Fruit fly (Drosophila melanogaster) whole organism, prepupa: ENCODE measurements around the gene Mi-2.
A peak's percentile ranks its signal among the peaks of the same experiment; 100 is the strongest.

Experiments
- Blimp-1 ChIP-seq: fragments of 200-800 bp; sonication (Bioruptor generic); optimal IDR thresholded peaks from 3 replicates; lab custom pipeline; 2017; ENCODE audit warnings: missing biosample characterization, missing genetic modification characterization, mild to moderate bottlenecking, moderate library complexity, missing genetic modification reagents
- CG10631 ChIP-seq: fragments of 200-800 bp; sonication (Bioruptor generic); optimal IDR thresholded peaks from 2 replicates; lab custom pipeline; 2016; ENCODE audit warnings: missing biosample characterization, missing genetic modification characterization
- CG10669 ChIP-seq: fragments of 200-800 bp; sonication (Bioruptor generic); optimal IDR thresholded peaks from 3 replicates; lab custom pipeline; 2018; ENCODE audit warnings: missing biosample characterization, mild to moderate bottlenecking, missing genetic modification characterization, moderate library complexity
- CG11902 ChIP-seq: fragments of 200-800 bp; sonication (Bioruptor generic); optimal IDR thresholded peaks from 3 replicates; lab custom pipeline; 2016; ENCODE audit warnings: missing biosample characterization, missing genetic modification characterization
- CG15336 ChIP-seq: fragments of 200-800 bp; sonication (Bioruptor generic); IDR thresholded peaks from 2 replicates; pipeline ENCODE4 v1.3.6; 2022; ENCODE audit warnings: missing biosample characterization, missing genetic modification characterization
- CG1621 ChIP-seq: fragments of 200-800 bp; sonication (Bioruptor generic); optimal IDR thresholded peaks from 3 replicates; lab custom pipeline; 2018; ENCODE audit warnings: missing biosample characterization, mild to moderate bottlenecking, missing genetic modification characterization
- CG3032 ChIP-seq: fragments of 200-800 bp; optimal IDR thresholded peaks from 2 replicates; lab custom pipeline; 2019; ENCODE audit warnings: missing biosample characterization, mild to moderate bottlenecking, missing genetic modification characterization, moderate library complexity
- CG31627 ChIP-seq: fragments of 200-800 bp; sonication (Bioruptor generic); optimal IDR thresholded peaks from 3 replicates; lab custom pipeline; 2016; ENCODE audit warnings: missing biosample characterization, missing genetic modification characterization
- CG34406 ChIP-seq: fragments of 200-800 bp; sonication (Bioruptor generic); optimal IDR thresholded peaks from 3 replicates; lab custom pipeline; 2016; ENCODE audit warnings: missing biosample characterization, missing genetic modification characterization
- CG3919 ChIP-seq: fragments of 200-800 bp; sonication (Bioruptor generic); optimal IDR thresholded peaks from 3 replicates; lab custom pipeline; 2016; ENCODE audit warnings: missing biosample characterization, missing genetic modification characterization
- CG4318 ChIP-seq: fragments of 200-800 bp; sonication (Bioruptor generic); optimal IDR thresholded peaks from 3 replicates; lab custom pipeline; 2017; ENCODE audit warnings: missing biosample characterization, mild to moderate bottlenecking, missing genetic modification characterization
- CG6163 ChIP-seq: fragments of 200-800 bp; sonication (Bioruptor generic); IDR thresholded peaks from 3 replicates; pipeline ENCODE4 v1.3.6; 2022; ENCODE audit warnings: missing biosample characterization, missing genetic modification characterization
- CG6276 ChIP-seq: fragments of 200-800 bp; sonication (Bioruptor generic); optimal IDR thresholded peaks from 2 replicates; lab custom pipeline; 2017; ENCODE audit warnings: missing biosample characterization, mild to moderate bottlenecking, missing genetic modification characterization
- CG6792 ChIP-seq: fragments of 200-800 bp; sonication (Bioruptor generic); optimal IDR thresholded peaks from 3 replicates; lab custom pipeline; 2016; ENCODE audit warnings: missing biosample characterization, missing genetic modification characterization
- CG6808 ChIP-seq: fragments of 200-800 bp; sonication (Bioruptor generic); optimal IDR thresholded peaks from 3 replicates; lab custom pipeline; 2017; ENCODE audit warnings: missing biosample characterization, missing genetic modification characterization, mild to moderate bottlenecking, moderate library complexity, missing genetic modification reagents
- CG6854 ChIP-seq: fragments of 200-800 bp; sonication (Bioruptor generic); optimal IDR thresholded peaks from 2 replicates; lab custom pipeline; 2017; ENCODE audit warnings: missing biosample characterization, mild to moderate bottlenecking, missing genetic modification characterization
- CG8319 ChIP-seq: fragments of 200-800 bp; sonication (Bioruptor generic); optimal IDR thresholded peaks from 3 replicates; lab custom pipeline; 2016; ENCODE audit warnings: missing biosample characterization, missing genetic modification characterization
- CG8632 ChIP-seq: fragments of 200-800 bp; sonication (Bioruptor generic); optimal IDR thresholded peaks from 3 replicates; lab custom pipeline; 2016; ENCODE audit warnings: missing biosample characterization, missing genetic modification characterization
- Eip75B ChIP-seq: fragments of 200-800 bp; sonication (Bioruptor generic); optimal IDR thresholded peaks from 3 replicates; lab custom pipeline; 2016; ENCODE audit warnings: missing biosample characterization, missing genetic modification characterization
- Eip78C ChIP-seq: fragments of 200-800 bp; sonication (Bioruptor generic); peaks from one replicate; lab custom pipeline; 2016; ENCODE audit warnings: missing biosample characterization, missing genetic modification characterization
- Eip93F ChIP-seq: fragments of 200-800 bp; sonication (Bioruptor generic); optimal IDR thresholded peaks from 2 replicates; lab custom pipeline; 2016; ENCODE audit warnings: missing biosample characterization, mild to moderate bottlenecking, missing genetic modification characterization
- Hr38 ChIP-seq: sonication (Bioruptor generic); optimal IDR thresholded peaks from 2 replicates; lab custom pipeline; 2016; ENCODE audit warnings: missing biosample characterization, missing genetic modification characterization
- Hr39 ChIP-seq: fragments of 200-800 bp; sonication (Bioruptor generic); optimal IDR thresholded peaks from 2 replicates; lab custom pipeline; 2016; ENCODE audit warnings: missing biosample characterization, missing genetic modification characterization
- Hr4 ChIP-seq: fragments of 200-800 bp; sonication (Bioruptor generic); optimal IDR thresholded peaks from 3 replicates; lab custom pipeline; 2016; ENCODE audit warnings: missing biosample characterization, missing genetic modification characterization
- Lpt ChIP-seq: fragments of 200-800 bp; sonication (Bioruptor generic); optimal IDR thresholded peaks from 3 replicates; lab custom pipeline; 2016; ENCODE audit warnings: missing biosample characterization, missing genetic modification characterization
- Met ChIP-seq: fragments of 200-800 bp; sonication (Bioruptor generic); optimal IDR thresholded peaks from 3 replicates; lab custom pipeline; 2016; ENCODE audit warnings: missing biosample characterization, missing genetic modification characterization
- OdsH ChIP-seq: fragments of 200-800 bp; sonication (Bioruptor generic); optimal IDR thresholded peaks from 3 replicates; lab custom pipeline; 2016; ENCODE audit warnings: missing biosample characterization, missing genetic modification characterization
- Sox102F ChIP-seq: fragments of 200-800 bp; sonication (Bioruptor generic); optimal IDR thresholded peaks from 2 replicates; lab custom pipeline; 2016; ENCODE audit warnings: missing biosample characterization, mild to moderate bottlenecking, missing genetic modification characterization
- Sox14 ChIP-seq: fragments of 200-800 bp; sonication (Bioruptor generic); optimal IDR thresholded peaks from 3 replicates; lab custom pipeline; 2016; ENCODE audit warnings: missing biosample characterization, missing genetic modification characterization
- Sox15 ChIP-seq: fragments of 200-800 bp; sonication (Bioruptor generic); optimal IDR thresholded peaks from 3 replicates; lab custom pipeline; 2016; ENCODE audit warnings: missing biosample characterization, missing genetic modification characterization
- achi ChIP-seq: fragments of 200-800 bp; sonication (Bioruptor generic); optimal IDR thresholded peaks from 3 replicates; lab custom pipeline; 2016; ENCODE audit warnings: missing biosample characterization, missing genetic modification characterization
- acj6 ChIP-seq: fragments of 200-800 bp; sonication (Bioruptor generic); optimal IDR thresholded peaks from 3 replicates; lab custom pipeline; 2016; ENCODE audit warnings: missing biosample characterization, missing genetic modification characterization
- cyc ChIP-seq: fragments of 200-800 bp; sonication (Bioruptor generic); optimal IDR thresholded peaks from 3 replicates; lab custom pipeline; 2016; ENCODE audit warnings: missing biosample characterization, missing genetic modification characterization
- dac ChIP-seq: fragments of 200-800 bp; sonication (Bioruptor generic); optimal IDR thresholded peaks from 2 replicates; lab custom pipeline; 2017; ENCODE audit warnings: missing biosample characterization, mild to moderate bottlenecking, missing genetic modification characterization
- dsx ChIP-seq: fragments of 200-800 bp; optimal IDR thresholded peaks from 3 replicates; lab custom pipeline; 2019; ENCODE audit warnings: missing biosample characterization, mild to moderate bottlenecking, missing genetic modification characterization, moderate library complexity; ENCODE audit not compliant: poor library complexity, severe bottlenecking
- eg ChIP-seq: fragments of 200-800 bp; sonication (Bioruptor generic); IDR thresholded peaks from 3 replicates; pipeline ENCODE4 v1.3.6; 2022; ENCODE audit warnings: missing biosample characterization, missing genetic modification characterization
- esn ChIP-seq: fragments of 200-800 bp; sonication (Bioruptor generic); optimal IDR thresholded peaks from 2 replicates; lab custom pipeline; 2016; ENCODE audit warnings: missing biosample characterization, mild to moderate bottlenecking, missing genetic modification characterization, moderate library complexity
- fd59A ChIP-seq: fragments of 200-800 bp; sonication (Bioruptor generic); optimal IDR thresholded peaks from 2 replicates; lab custom pipeline; 2017; ENCODE audit warnings: missing biosample characterization, mild to moderate bottlenecking, missing genetic modification characterization, missing genetic modification reagents
- fd85E ChIP-seq: fragments of 200-800 bp; sonication (Bioruptor generic); optimal IDR thresholded peaks from 3 replicates; lab custom pipeline; 2016; ENCODE audit warnings: missing biosample characterization, missing genetic modification characterization
- fkh ChIP-seq: fragments of 200-800 bp; sonication (Bioruptor generic); optimal IDR thresholded peaks from 3 replicates; lab custom pipeline; 2017; ENCODE audit warnings: missing biosample characterization, mild to moderate bottlenecking, missing genetic modification characterization, moderate library complexity
- lz ChIP-seq: fragments of 200-800 bp; sonication (Bioruptor generic); optimal IDR thresholded peaks from 3 replicates; lab custom pipeline; 2016; ENCODE audit warnings: missing biosample characterization, missing genetic modification characterization
- net ChIP-seq: fragments of 200-800 bp; sonication (Bioruptor generic); optimal IDR thresholded peaks from 3 replicates; lab custom pipeline; 2016; ENCODE audit warnings: missing biosample characterization, missing genetic modification characterization
- pdm3 ChIP-seq: fragments of 200-800 bp; sonication (Bioruptor generic); optimal IDR thresholded peaks from 3 replicates; lab custom pipeline; 2016; ENCODE audit warnings: missing biosample characterization, missing genetic modification characterization
- ss ChIP-seq, 2 experiments: fragments of 200-800 bp; sonication (Bioruptor generic); optimal IDR thresholded peaks; 2 replicates in 1 of 2; 3 replicates in 1 of 2; lab custom pipeline; 2017 to 2018; ENCODE audit warnings: mild to moderate bottlenecking in 2 of 2, missing biosample characterization in 2 of 2, missing genetic modification characterization in 2 of 2, moderate library complexity in 1 of 2
- svp ChIP-seq: fragments of 200-800 bp; sonication (Bioruptor generic); peaks from one replicate; lab custom pipeline; 2016; ENCODE audit warnings: missing biosample characterization, missing genetic modification characterization
- topi ChIP-seq: fragments of 200-800 bp; sonication (Bioruptor generic); optimal IDR thresholded peaks from 3 replicates; lab custom pipeline; 2016; ENCODE audit warnings: missing biosample characterization, missing genetic modification characterization
- vri ChIP-seq: fragments of 200-800 bp; sonication (Bioruptor generic); optimal IDR thresholded peaks from 3 replicates; lab custom pipeline; 2016; ENCODE audit warnings: missing biosample characterization, mild to moderate bottlenecking, missing genetic modification characterization

The Mi-2 gene

DNA sequence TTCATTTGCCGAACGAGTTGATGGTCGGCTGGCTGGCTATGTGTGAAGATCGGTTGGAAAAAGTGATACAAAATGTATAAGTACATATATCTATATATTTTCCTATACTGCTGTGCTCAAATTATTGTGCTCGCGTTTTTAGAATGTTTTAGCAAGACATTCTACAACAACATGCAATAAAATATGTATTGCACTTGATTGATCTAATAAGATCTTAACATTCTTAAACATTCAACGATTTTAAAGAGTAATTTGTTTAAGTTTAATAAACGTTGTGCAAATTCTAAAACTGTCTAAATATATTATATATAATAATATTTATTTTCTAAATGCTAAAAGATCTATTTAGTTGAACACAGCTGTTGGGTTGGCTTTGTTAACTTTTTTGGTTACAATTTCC is 30.3 kb upstream of the Mi-2 start:
- no peak for TF ChIP-seq CG10669 (GFP tag; lab: Kevin White, UChicago)
- no peak for TF ChIP-seq Blimp-1 (GFP tag; lab: Kevin White, UChicago)
- no peak for TF ChIP-seq achi (GFP tag; lab: Kevin White, UChicago)
- no peak for TF ChIP-seq acj6 (GFP tag; lab: Kevin White, UChicago)
- no peak for TF ChIP-seq pdm3
- TF ChIP-seq Sox14 (GFP tag; lab: Kevin White, UChicago): no peak
- TF ChIP-seq CG31627: no peak
- TF ChIP-seq fd59A (GFP tag; lab: Kevin White, UChicago): no peak
- no peak for TF ChIP-seq esn (GFP tag; lab: Kevin White, UChicago)

DNA sequence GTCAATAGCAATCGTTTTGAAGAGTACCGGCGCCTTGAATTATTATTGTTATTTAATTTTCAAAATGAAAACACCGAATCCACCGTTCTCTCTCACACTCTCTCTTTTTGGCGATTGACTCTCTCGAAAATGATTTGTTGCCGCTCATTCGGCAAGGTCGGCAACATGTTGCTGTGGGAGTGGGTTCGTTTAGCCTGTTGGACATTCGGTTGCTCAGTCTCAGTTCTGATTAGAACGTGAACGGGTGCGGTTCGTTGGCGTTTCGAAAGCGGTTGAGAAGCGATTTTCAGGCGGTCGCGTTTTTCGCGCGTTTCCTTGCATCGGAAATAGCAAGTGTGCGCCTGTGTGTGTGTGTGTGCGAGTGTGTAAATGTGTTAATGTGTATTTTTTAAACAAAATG is 29.0 kb upstream of the Mi-2 start, which contains the start of gene Ac76E:
Ac76E (plus strand) TSS at position 264 of the 400 bp plus-strand sequence.
- TF ChIP-seq Eip78C (GFP tag; lab: Kevin White, UChicago) (peak; percentile 40), dac (no peak), CG15336 (0 out of 2 replicates have a peak, but pooled peaks have one; percentile 24), fkh (GFP tag; lab: Kevin White, UChicago) (peak; percentile 13), vri (GFP tag; lab: Kevin White, UChicago) (peak; percentile 27), CG6792 (GFP tag; lab: Kevin White, UChicago) (no peak), Hr39 (GFP tag; lab: Kevin White, UChicago) (peak; percentile 54), esn (GFP tag; lab: Kevin White, UChicago) (no peak)
- TF ChIP-seq, all 60 proteins: peak for 5

DNA sequence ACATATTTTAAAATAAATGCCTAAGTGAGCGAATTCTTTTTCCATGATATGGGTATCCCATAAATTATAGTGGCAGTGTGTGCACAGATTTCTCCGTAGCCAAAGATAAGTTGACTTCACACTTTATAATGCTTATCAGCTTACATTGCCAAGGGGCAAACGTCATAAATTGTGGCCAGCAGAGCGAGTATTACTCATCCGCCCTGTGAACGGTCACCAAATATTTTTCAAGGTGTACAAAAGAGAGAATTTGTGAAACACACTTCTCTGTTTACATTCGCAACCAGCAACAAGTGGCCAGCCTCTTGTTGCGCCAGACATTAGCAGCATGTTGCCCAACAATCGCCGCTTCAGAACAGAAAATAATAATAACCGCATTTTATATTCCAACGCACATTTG is 22.9 kb upstream of the Mi-2 start:
- TF ChIP-seq Hr4 (GFP tag; lab: Kevin White, UChicago) (no peak), CG6792 (GFP tag; lab: Kevin White, UChicago) (no peak), Sox14 (GFP tag; lab: Kevin White, UChicago) (no peak), esn (GFP tag; lab: Kevin White, UChicago) (peak; percentile 30), CG6808 (GFP tag; lab: Kevin White, UChicago) (no peak), CG6276 (GFP tag; lab: Kevin White, UChicago) (peak; percentile 5), CG8319 (no peak), CG11902 (no peak), Lpt (GFP tag; lab: Kevin White, UChicago) (no peak), fkh (GFP tag; lab: Kevin White, UChicago) (peak; percentile 86), topi (no peak), ss (GFP tag; optimal IDR thresholded peaks at IDR 0.05; lab: Kevin White, UChicago) (no peak), CG3919 (GFP tag; lab: Kevin White, UChicago) (no peak), CG10631 (GFP tag; lab: Kevin White, UChicago) (no peak), Sox15 (GFP tag; lab: Kevin White, UChicago) (no peak), Hr39 (GFP tag; lab: Kevin White, UChicago) (no peak), svp (peak; percentile 45), achi (GFP tag; lab: Kevin White, UChicago) (no peak), CG34406 (no peak), CG6163 (GFP tag; lab: Robert Waterston, UW) (no peak; the same call in 2 of the 3 replicates), Hr38 (GFP tag; lab: Kevin White, UChicago) (no peak), CG1621 (no peak), CG3032 (no peak), net (peak; percentile 21), Eip75B (GFP tag; lab: Kevin White, UChicago) (no peak), CG4318 (no peak), eg (GFP tag; lab: Robert Waterston, UW) (no peak; the same call in 2 of the 3 replicates), Met (peak; percentile 34), pdm3 (no peak), CG6854 (GFP tag; lab: Kevin White, UChicago) (no peak), cyc (GFP tag; lab: Kevin White, UChicago) (no peak), fd85E (GFP tag; lab: Kevin White, UChicago) (no peak), fd59A (GFP tag; lab: Kevin White, UChicago) (no peak), Eip78C (GFP tag; lab: Kevin White, UChicago) (peak; percentile 66), Sox102F (GFP tag; lab: Kevin White, UChicago) (peak; percentile 9), OdsH (GFP tag; lab: Kevin White, UChicago) (no peak), Eip93F (GFP tag; lab: Kevin White, UChicago) (no peak), dsx (no peak), dac (no peak), lz (GFP tag; lab: Kevin White, UChicago) (no peak), CG8632 (GFP tag; lab: Kevin White, UChicago) (no peak)
